Fruit fly (Drosophila melanogaster) whole organism, embryonic: ENCODE data around the gene CG33269.

Experiments
- Blimp-1 ChIP-seq: fragments of 200-800 bp; sonication (Bioruptor generic); optimal IDR thresholded peaks from 3 replicates; lab custom pipeline; 2018; ENCODE audit warnings: missing biosample characterization, missing genetic modification characterization, mild to moderate bottlenecking, moderate library complexity, missing genetic modification reagents
- CG11456 ChIP-seq: fragments of 200-800 bp; sonication (Bioruptor generic); IDR thresholded peaks from 3 replicates; pipeline ENCODE4 v1.3.6; 2022; ENCODE audit warnings: missing biosample characterization, missing genetic modification characterization
- CG12391 ChIP-seq: fragments of 200-800 bp; sonication (Bioruptor generic); optimal IDR thresholded peaks from 3 replicates; lab custom pipeline; 2018; ENCODE audit warnings: missing biosample characterization, mild to moderate bottlenecking, missing genetic modification characterization, moderate library complexity
- CG13894 ChIP-seq: fragments of 200-800 bp; sonication (Bioruptor generic); optimal IDR thresholded peaks from 3 replicates; lab custom pipeline; 2018; ENCODE audit warnings: missing biosample characterization, mild to moderate bottlenecking, missing genetic modification characterization, moderate library complexity
- CG14441 ChIP-seq: fragments of 200-800 bp; sonication (Bioruptor generic); IDR thresholded peaks from 2 replicates; pipeline ENCODE4 v1.3.6; 2022; ENCODE audit warnings: missing biosample characterization, missing genetic modification characterization
- CG15269 ChIP-seq: fragments of 200-800 bp; sonication (Bioruptor generic); optimal IDR thresholded peaks from 2 replicates; lab custom pipeline; 2018; ENCODE audit warnings: missing biosample characterization, mild to moderate bottlenecking, missing genetic modification characterization, moderate library complexity
- CG17361 ChIP-seq: fragments of 200-800 bp; sonication (Bioruptor generic); IDR thresholded peaks from 3 replicates; pipeline ENCODE4 v1.3.6; 2022; ENCODE audit warnings: missing biosample characterization, missing genetic modification characterization
- CG3847 ChIP-seq: fragments of 200-800 bp; sonication (Bioruptor generic); IDR thresholded peaks from 2 replicates; pipeline ENCODE4 v1.3.6; 2022; ENCODE audit warnings: missing biosample characterization, missing genetic modification characterization
- CG4617 ChIP-seq: fragments of 200-800 bp; sonication (Bioruptor generic); optimal IDR thresholded peaks from 3 replicates; lab custom pipeline; 2016; ENCODE audit warnings: missing biosample characterization, missing genetic modification characterization, borderline replicate concordance
- CG6175 ChIP-seq: fragments of 200-800 bp; sonication (Bioruptor generic); IDR thresholded peaks from 3 replicates; pipeline ENCODE4 v1.3.6; 2022; ENCODE audit warnings: missing biosample characterization, missing genetic modification characterization
- CG6689 ChIP-seq: fragments of 200-800 bp; sonication (Bioruptor generic); IDR thresholded peaks from 2 replicates; pipeline ENCODE4 v1.3.6; 2022; ENCODE audit warnings: missing biosample characterization, missing genetic modification characterization
- CG8281 ChIP-seq: fragments of 200-800 bp; sonication (Bioruptor generic); optimal IDR thresholded peaks from 2 replicates; lab custom pipeline; 2018; ENCODE audit warnings: missing biosample characterization, mild to moderate bottlenecking, missing genetic modification characterization, moderate library complexity
- CG9609 ChIP-seq: fragments of 200-800 bp; sonication (Bioruptor generic); optimal IDR thresholded peaks from 3 replicates; lab custom pipeline; 2016; ENCODE audit warnings: missing biosample characterization, missing genetic modification characterization
- CG9876 ChIP-seq: fragments of 200-800 bp; sonication (Bioruptor generic); optimal IDR thresholded peaks from 2 replicates; lab custom pipeline; 2016; ENCODE audit warnings: missing biosample characterization, missing genetic modification characterization
- CTCF ChIP-seq: fragments of 200-800 bp; sonication (Bioruptor generic); optimal IDR thresholded peaks from 2 replicates; lab custom pipeline; 2017; ENCODE audit warnings: missing biosample characterization, mild to moderate bottlenecking, missing genetic modification characterization, moderate library complexity
- CrebB ChIP-seq: fragments of 200-800 bp; sonication (Bioruptor generic); optimal IDR thresholded peaks from 3 replicates; lab custom pipeline; 2018; ENCODE audit warnings: missing biosample characterization, mild to moderate bottlenecking, missing genetic modification characterization
- D19B ChIP-seq: fragments of 200-800 bp; sonication (Bioruptor generic); optimal IDR thresholded peaks from 2 replicates; lab custom pipeline; 2017; ENCODE audit warnings: missing biosample characterization, mild to moderate bottlenecking, missing genetic modification characterization
- Doc2 ChIP-seq: fragments of 200-800 bp; sonication (Bioruptor generic); IDR thresholded peaks from 2 replicates; pipeline ENCODE4 v1.3.6; 2022; ENCODE audit warnings: missing biosample characterization, missing genetic modification characterization
- Dref ChIP-seq: fragments of 200-800 bp; sonication (Bioruptor generic); IDR thresholded peaks from 2 replicates; pipeline ENCODE4 v1.3.6; 2022; ENCODE audit warnings: missing biosample characterization, missing genetic modification characterization
- GATAe ChIP-seq: fragments of 200-800 bp; sonication (Bioruptor generic); conservative IDR thresholded peaks from 2 replicates; pipeline ENCODE4 v1.3.6; 2022; ENCODE audit warnings: missing biosample characterization, missing genetic modification characterization
- HHEX ChIP-seq: fragments of 200-800 bp; sonication (Bioruptor generic); optimal IDR thresholded peaks from 3 replicates; lab custom pipeline; 2017; ENCODE audit warnings: missing biosample characterization, mild to moderate bottlenecking, missing genetic modification characterization, missing genetic modification reagents
- HLH4C ChIP-seq: fragments of 200-800 bp; sonication (Bioruptor generic); IDR thresholded peaks from 3 replicates; pipeline ENCODE4 v1.3.6; 2022; ENCODE audit warnings: missing biosample characterization, missing genetic modification characterization; ENCODE audit not compliant: partially characterized antibody
- HmgD ChIP-seq: fragments of 200-800 bp; sonication (Bioruptor generic); optimal IDR thresholded peaks from 3 replicates; lab custom pipeline; 2016; ENCODE audit warnings: missing biosample characterization, missing genetic modification characterization
- Lhr ChIP-seq: fragments of 200-800 bp; sonication (Bioruptor generic); optimal IDR thresholded peaks from 3 replicates; lab custom pipeline; 2017; ENCODE audit warnings: mild to moderate bottlenecking, missing biosample characterization, missing genetic modification reagents, missing genetic modification characterization
- Lim3 ChIP-seq: fragments of 200-800 bp; sonication (Bioruptor generic); IDR thresholded peaks from 2 replicates; pipeline ENCODE4 v1.3.6; 2022; ENCODE audit warnings: missing biosample characterization, missing genetic modification characterization
- Mrtf ChIP-seq: fragments of 200-800 bp; sonication (Bioruptor generic); IDR thresholded peaks from 3 replicates; pipeline ENCODE4 v1.3.6; 2022; ENCODE audit warnings: missing biosample characterization, missing genetic modification characterization
- Nf-YB ChIP-seq: fragments of 200-800 bp; sonication (Bioruptor generic); optimal IDR thresholded peaks from 3 replicates; lab custom pipeline; 2019; ENCODE audit warnings: missing biosample characterization, mild to moderate bottlenecking, missing genetic modification characterization, moderate library complexity
- Opbp ChIP-seq: fragments of 200-800 bp; sonication (Bioruptor generic); IDR thresholded peaks from 3 replicates; pipeline ENCODE4 v1.3.6; 2022; ENCODE audit warnings: missing biosample characterization, missing genetic modification characterization; ENCODE audit not compliant: partially characterized antibody
- Ptx1 ChIP-seq: fragments of 200-800 bp; sonication (Bioruptor generic); IDR thresholded peaks from 2 replicates; pipeline ENCODE4 v1.3.6; 2022; ENCODE audit warnings: missing biosample characterization, missing genetic modification characterization
- Usf ChIP-seq: fragments of 200-800 bp; sonication (Bioruptor generic); optimal IDR thresholded peaks from 2 replicates; lab custom pipeline; 2017; ENCODE audit warnings: missing genotype, missing biosample characterization, missing genetic modification characterization
- ap ChIP-seq: fragments of 200-800 bp; sonication (Bioruptor generic); IDR thresholded peaks from 2 replicates; pipeline ENCODE4 v1.3.6; 2022; ENCODE audit warnings: missing biosample characterization, missing genetic modification characterization
- cg ChIP-seq: fragments of 200-800 bp; sonication (Bioruptor generic); optimal IDR thresholded peaks from 3 replicates; lab custom pipeline; 2019; ENCODE audit warnings: missing biosample characterization, mild to moderate bottlenecking, missing genetic modification characterization, moderate library complexity
- chinmo ChIP-seq: fragments of 200-800 bp; sonication (Bioruptor generic); IDR thresholded peaks from 4 replicates; pipeline ENCODE4 v1.3.6; 2022; ENCODE audit warnings: missing biosample characterization, missing genetic modification characterization; ENCODE audit not compliant: partially characterized antibody
- crol ChIP-seq: fragments of 200-800 bp; sonication (Bioruptor generic); IDR thresholded peaks from 2 replicates; pipeline ENCODE4 v1.3.6; 2022; ENCODE audit warnings: missing biosample characterization, missing genetic modification characterization
- dan ChIP-seq: fragments of 200-800 bp; sonication (Bioruptor generic); IDR thresholded peaks from 2 replicates; pipeline ENCODE4 v1.3.6; 2022; ENCODE audit warnings: missing biosample characterization, missing genetic modification characterization
- dimm ChIP-seq: fragments of 200-800 bp; sonication (Bioruptor generic); IDR thresholded peaks from 2 replicates; pipeline ENCODE4 v1.3.6; 2022; ENCODE audit warnings: missing biosample characterization, missing genetic modification characterization
- disco-r ChIP-seq: fragments of 200-800 bp; sonication (Bioruptor generic); optimal IDR thresholded peaks from 2 replicates; lab custom pipeline; 2016; ENCODE audit warnings: missing biosample characterization, missing genetic modification characterization
- dpn ChIP-seq, 2 experiments: fragments of 200-800 bp; sonication (Bioruptor generic); optimal IDR thresholded peaks; 3 replicates each; lab custom pipeline; 2016; ENCODE audit warnings: missing biosample characterization in 2 of 2, missing genetic modification characterization in 2 of 2
- dysf ChIP-seq: fragments of 200-800 bp; sonication (Bioruptor generic); IDR thresholded peaks from 3 replicates; pipeline ENCODE4 v1.3.6; 2022; ENCODE audit warnings: missing biosample characterization, missing genetic modification characterization
- ftz-f1 ChIP-seq: fragments of 200-800 bp; sonication (Bioruptor generic); optimal IDR thresholded peaks from 2 replicates; lab custom pipeline; 2016; ENCODE audit warnings: missing biosample characterization, missing genetic modification characterization
- fu2 ChIP-seq: fragments of 200-800 bp; sonication (Bioruptor generic); optimal IDR thresholded peaks from 2 replicates; lab custom pipeline; 2016; ENCODE audit warnings: missing biosample characterization, missing genetic modification characterization
- her ChIP-seq: fragments of 200-800 bp; sonication (Bioruptor generic); optimal IDR thresholded peaks from 2 replicates; lab custom pipeline; 2016; ENCODE audit warnings: missing biosample characterization, missing genetic modification characterization
- insv ChIP-seq, 2 experiments: fragments of 200-800 bp; sonication (Bioruptor generic); optimal IDR thresholded peaks; 3 replicates each; lab custom pipeline; 2016 to 2018; ENCODE audit warnings: missing biosample characterization in 2 of 2, missing genetic modification characterization in 2 of 2
- inv ChIP-seq: fragments of 200-800 bp; sonication (Bioruptor generic); IDR thresholded peaks from 2 replicates; pipeline ENCODE4 v1.3.6; 2022; ENCODE audit warnings: missing biosample characterization, missing genetic modification characterization; ENCODE audit not compliant: partially characterized antibody
- lilli ChIP-seq: fragments of 200-800 bp; sonication (Bioruptor generic); optimal IDR thresholded peaks from 3 replicates; lab custom pipeline; 2016; ENCODE audit warnings: missing biosample characterization, missing genetic modification characterization
- lmd ChIP-seq: fragments of 200-800 bp; sonication (Bioruptor generic); IDR thresholded peaks from 2 replicates; pipeline ENCODE4 v1.3.6; 2022; ENCODE audit warnings: missing biosample characterization, missing genetic modification characterization
- luna ChIP-seq: fragments of 200-800 bp; sonication (Bioruptor generic); optimal IDR thresholded peaks from 2 replicates; lab custom pipeline; 2016; ENCODE audit warnings: missing biosample characterization, missing genetic modification characterization
- pita ChIP-seq: fragments of 200-800 bp; sonication (Bioruptor generic); optimal IDR thresholded peaks from 2 replicates; lab custom pipeline; 2017; ENCODE audit warnings: missing biosample characterization, mild to moderate bottlenecking, missing genetic modification characterization
- ranshi ChIP-seq: fragments of 200-800 bp; sonication (Bioruptor generic); IDR thresholded peaks from 2 replicates; pipeline ENCODE4 v1.3.6; 2022; ENCODE audit warnings: missing biosample characterization, missing genetic modification characterization
- run ChIP-seq: fragments of 200-800 bp; sonication (Bioruptor generic); optimal IDR thresholded peaks from 3 replicates; lab custom pipeline; 2018; ENCODE audit warnings: missing biosample characterization, mild to moderate bottlenecking, missing genetic modification characterization
- sd ChIP-seq: fragments of 200-800 bp; sonication (Bioruptor generic); optimal IDR thresholded peaks from 3 replicates; lab custom pipeline; 2018; ENCODE audit warnings: missing biosample characterization, mild to moderate bottlenecking, missing genetic modification characterization, moderate library complexity
- tx ChIP-seq: fragments of 200-800 bp; sonication (Bioruptor generic); optimal IDR thresholded peaks from 2 replicates; lab custom pipeline; 2016; ENCODE audit warnings: missing biosample characterization, missing genetic modification characterization
- zfh2 ChIP-seq: fragments of 200-800 bp; sonication (Bioruptor generic); optimal IDR thresholded peaks from 2 replicates; lab custom pipeline; 2016; ENCODE audit warnings: missing biosample characterization, missing genetic modification characterization

CG33269 gene

DNA sequence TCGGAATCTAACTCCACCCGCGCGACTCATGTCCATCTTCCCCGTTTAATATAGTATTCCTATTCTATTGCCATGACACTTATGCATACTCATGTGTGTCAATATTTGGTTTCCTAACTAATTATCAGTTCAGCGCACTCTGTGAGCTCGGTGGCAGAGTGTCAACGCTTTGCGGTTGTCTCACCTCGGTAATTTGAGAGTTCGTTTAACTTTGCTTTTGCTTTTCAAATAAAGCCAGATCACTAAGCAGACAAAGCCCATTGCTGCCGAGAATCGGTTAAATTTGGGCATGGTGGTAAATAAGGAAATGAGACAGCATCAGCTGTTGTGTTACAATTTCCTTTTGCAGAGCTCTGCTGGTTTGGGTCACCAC, 41.7 kb downstream of the CG33269 start (continued):
- TF ChIP-seq run (tag; lab: Kevin White, UChicago) (no peak), Doc2 (GFP tag; lab: Robert Waterston, UW) (no peak), CG12391 (tag; lab: Kevin White, UChicago) (no peak), CG3847 (GFP tag; lab: Robert Waterston, UW) (no peak), CG9609 (no peak), lilli (GFP tag; lab: Kevin White, UChicago) (no peak), HHEX (peak; percentile 68), Lhr (GFP tag; lab: Kevin White, UChicago) (no peak), CG11456 (GFP tag; lab: Robert Waterston, UW) (0 out of 3 replicates have a peak, but pooled peaks have one; percentile 43), Dref (GFP tag; lab: Robert Waterston, UW) (no peak), sd (no peak), Nf-YB (GFP tag; lab: Kevin White, UChicago) (no peak), ap (GFP tag; lab: Robert Waterston, UW) (no peak), luna (GFP tag; lab: Kevin White, UChicago) (no peak), CG4617 (GFP tag; lab: Kevin White, UChicago) (no peak), pita (no peak), CG6175 (GFP tag; lab: Robert Waterston, UW) (peak; percentile 9; the same call in 1 of the 3 replicates), CG15269 (tag; lab: Kevin White, UChicago) (no peak), CTCF (GFP tag; lab: Kevin White, UChicago) (no peak), Ptx1 (GFP tag; lab: Robert Waterston, UW) (no peak), zfh2 (GFP tag; lab: Kevin White, UChicago) (no peak), CG13894 (tag; lab: Kevin White, UChicago) (no peak), HmgD (GFP tag; lab: Kevin White, UChicago) (no peak), dpn (GFP tag; optimal IDR thresholded peaks at IDR 0.05; lab: Kevin White, UChicago) (no peak), fu2 (GFP tag; lab: Kevin White, UChicago) (no peak), CG6689 (GFP tag; lab: Robert Waterston, UW) (no peak), tx (no peak), HLH4C (GFP tag; lab: Robert Waterston, UW) (no peak), CG17361 (no peak), CrebB (peak; percentile 64), crol (GFP tag; lab: Robert Waterston, UW) (no peak), chinmo (GFP tag; lab: Robert Waterston, UW) (peak; percentile 3; the same call in 1 of the 4 replicates), disco-r (GFP tag; lab: Kevin White, UChicago) (no peak), ftz-f1 (GFP tag; lab: Kevin White, UChicago) (no peak), Blimp-1 (peak; percentile 45), dysf (GFP tag; lab: Robert Waterston, UW) (no peak), CG9876 (GFP tag; lab: Kevin White, UChicago) (no peak), Usf (GFP tag; lab: Kevin White, UChicago) (no peak), CG8281 (tag; lab: Kevin White, UChicago) (no peak), GATAe (GFP tag; lab: Robert Waterston, UW) (no peak), inv (GFP tag; lab: Robert Waterston, UW) (no peak), Lim3 (GFP tag; lab: Robert Waterston, UW) (no peak), dan (GFP tag; lab: Robert Waterston, UW) (no peak), lmd (GFP tag; lab: Robert Waterston, UW) (no peak), CG14441 (GFP tag; lab: Robert Waterston, UW) (no peak), ranshi (peak; percentile 16; the same call in 1 of the 2 replicates), insv (GFP tag; optimal IDR thresholded peaks at IDR 0.05; lab: Kevin White, UChicago) (no peak), dimm (no peak), Mrtf (no peak), Opbp (no peak), D19B (GFP tag; lab: Kevin White, UChicago) (no peak), cg (no peak), her (GFP tag; lab: Kevin White, UChicago) (no peak)
